Fruit fly (Drosophila melanogaster) whole organism: ENCODE measurements around the gene CG9330.

Experiments
- CG8478 ChIP-seq: fragments of >200 bp; optimal IDR thresholded peaks from 2 replicates; lab custom pipeline; 2018; ENCODE audit warnings: inconsistent platforms
- EcR ChIP-seq, 2 experiments: fragments of >200 bp; optimal IDR thresholded peaks; 2 replicates each; lab custom pipeline; 2017; ENCODE audit warnings: missing biosample characterization in 2 of 2, missing genetic modification characterization in 2 of 2, missing genetic modification reagents in 2 of 2

DNA sequence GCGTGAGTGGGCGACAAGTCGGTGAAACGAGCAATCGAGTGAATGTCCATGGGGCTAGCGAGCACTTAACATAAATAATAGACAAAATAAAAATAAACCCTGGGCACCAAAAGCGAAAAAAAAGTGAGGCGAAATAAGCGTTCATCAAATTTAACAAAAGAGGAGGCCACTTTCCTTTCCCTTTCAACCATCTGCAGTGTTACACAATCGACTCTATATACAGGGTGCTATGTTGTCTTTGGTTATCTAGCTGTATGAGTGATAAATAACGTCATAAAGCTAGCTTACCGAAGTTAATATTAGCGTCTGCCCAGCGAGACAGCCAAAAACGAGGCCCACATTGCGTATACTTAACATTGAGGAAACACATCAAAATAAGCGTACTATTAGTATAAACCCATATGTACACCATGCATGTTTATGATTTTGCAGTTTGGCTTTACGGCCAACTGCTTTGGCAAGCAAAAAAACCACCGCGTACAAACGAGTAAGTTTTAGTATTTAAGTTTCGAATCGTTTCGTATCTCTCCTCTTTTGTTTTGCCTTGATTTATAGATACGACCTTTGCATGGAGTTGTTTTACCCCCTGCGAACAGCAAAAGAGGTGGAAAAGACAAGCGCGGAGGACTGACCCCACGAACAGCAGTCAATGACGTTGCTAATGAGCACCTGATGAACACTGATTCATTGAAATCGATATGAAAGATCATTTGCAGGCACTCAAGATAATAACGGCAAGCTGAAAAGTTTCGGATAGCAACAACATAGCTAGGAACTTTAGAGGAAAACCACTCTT is 20.9 kb upstream of the CG9330 start:
- no peak for TF ChIP-seq CG8478 (lab: Kevin White, UChicago)
- no peak for TF ChIP-seq EcR (GFP tag; optimal IDR thresholded peaks at IDR 0.05; lab: Kevin White, UChicago)
